Worm (Caenorhabditis elegans) whole organism, L4 larva: Measurements from ENCODE around the gene Y54G2A.52.
A peak's percentile ranks its signal among the peaks of the same experiment; 100 is the strongest.

Source experiments
- D1046.2 ChIP-seq: fragments of 200-800 bp; sonication (Bioruptor generic); IDR thresholded peaks from 2 replicates; pipeline ENCODE4 v1.3.6; 2022; ENCODE audit warnings: missing genetic modification characterization, missing compliant biosample characterization
- F44E2.7 ChIP-seq: fragments of 200-800 bp; sonication (Bioruptor generic); IDR thresholded peaks from 2 replicates; pipeline ENCODE4 v2.1.2; 2022; ENCODE audit warnings: missing genetic modification characterization, missing compliant biosample characterization
- T26A8.4 ChIP-seq: fragments of 200-800 bp; sonication (Bioruptor generic); IDR thresholded peaks from 2 replicates; pipeline ENCODE4 v1.3.6; 2022; ENCODE audit warnings: missing genetic modification characterization, missing compliant biosample characterization
- Y48G9A.11 ChIP-seq: fragments of 200-800 bp; sonication (Bioruptor generic); IDR thresholded peaks from 2 replicates; pipeline ENCODE4 v1.3.6; 2022; ENCODE audit warnings: missing genetic modification reagents, missing genetic modification characterization, missing compliant biosample characterization
- Y5F2A.4 ChIP-seq: fragments of 200-800 bp; sonication (Bioruptor generic); optimal IDR thresholded peaks from 2 replicates; lab custom pipeline; 2018; ENCODE audit warnings: mild to moderate bottlenecking, missing genetic modification characterization, missing compliant biosample characterization
- aha-1 ChIP-seq: fragments of 150-350 bp; peaks from one replicate; lab custom pipeline; 2014; ENCODE audit warnings: missing biosample characterization, missing genetic modification characterization
- aly-2 ChIP-seq: sonication (generic microtip); optimal IDR thresholded peaks from 2 replicates; lab custom pipeline; 2018; ENCODE audit warnings: missing biosample characterization, missing genetic modification characterization
- arid-1 ChIP-seq: fragments of 200-800 bp; sonication (Bioruptor generic); conservative IDR thresholded peaks from 2 replicates; pipeline ENCODE4 v1.3.6; 2022; ENCODE audit warnings: missing genetic modification reagents, missing genetic modification characterization, missing compliant biosample characterization
- cey-2 ChIP-seq: sonication (generic microtip); optimal IDR thresholded peaks from 3 replicates; lab custom pipeline; 2017; ENCODE audit warnings: missing genetic modification characterization, mild to moderate bottlenecking, missing compliant biosample characterization, antibody characterized with exemption, borderline replicate concordance; ENCODE audit not compliant: insufficient read depth
- ctbp-1 ChIP-seq: fragments of 200-800 bp; sonication (Bioruptor generic); IDR thresholded peaks from 2 replicates; pipeline ENCODE4 v1.3.6; 2022; ENCODE audit warnings: missing genetic modification reagents, missing genetic modification characterization, missing compliant biosample characterization
- daf-16 ChIP-seq, 3 experiments: sonication (generic microtip); optimal IDR thresholded peaks; 2 replicates each; lab custom pipeline; 2016 to 2017; ENCODE audit warnings: missing genetic modification characterization in 3 of 3, missing genetic modification reagents in 3 of 3, mild to moderate bottlenecking in 2 of 3, missing compliant biosample characterization in 2 of 3, missing biosample characterization in 1 of 3, moderate library complexity in 1 of 3
- daf-19 ChIP-seq: fragments of 200-800 bp; sonication (Bioruptor generic); conservative IDR thresholded peaks from 2 replicates; pipeline ENCODE4 v1.3.6; 2022; ENCODE audit warnings: missing genetic modification characterization, missing compliant biosample characterization
- dmd-8 ChIP-seq: fragments of 200-800 bp; sonication (Bioruptor generic); IDR thresholded peaks from 2 replicates; pipeline ENCODE4 v1.3.6; 2022; ENCODE audit warnings: missing genetic modification characterization, missing compliant biosample characterization
- dmd-9 ChIP-seq: fragments of 200-800 bp; sonication (Bioruptor generic); IDR thresholded peaks from 2 replicates; pipeline ENCODE4 v1.3.6; 2022; ENCODE audit warnings: missing genetic modification reagents, missing genetic modification characterization, missing compliant biosample characterization
- duxl-1 ChIP-seq: sonication (generic microtip); optimal IDR thresholded peaks from 2 replicates; lab custom pipeline; 2016; ENCODE audit warnings: mild to moderate bottlenecking, missing genetic modification characterization, moderate library complexity, missing compliant biosample characterization; ENCODE audit not compliant: poor library complexity
- egl-27 ChIP-seq: sonication (generic microtip); optimal IDR thresholded peaks from 3 replicates; lab custom pipeline; 2017; ENCODE audit warnings: missing biosample characterization, missing genetic modification reagents, missing genetic modification characterization
- gei-8 ChIP-seq: fragments of 200-800 bp; sonication (Bioruptor generic); optimal IDR thresholded peaks from 2 replicates; lab custom pipeline; 2018; ENCODE audit warnings: mild to moderate bottlenecking, missing genetic modification characterization, missing compliant biosample characterization
- hlh-11 ChIP-seq: fragments of 200-800 bp; sonication (Bioruptor generic); optimal IDR thresholded peaks from 2 replicates; lab custom pipeline; 2018; ENCODE audit warnings: mild to moderate bottlenecking, missing genetic modification characterization, missing compliant biosample characterization
- hlh-30 ChIP-seq: sonication (generic microtip); optimal IDR thresholded peaks from 2 replicates; lab custom pipeline; 2017; ENCODE audit warnings: antibody characterized with exemption, mild to moderate bottlenecking, missing genetic modification characterization, missing compliant biosample characterization; ENCODE audit not compliant: insufficient read depth
- lin-1 ChIP-seq: fragments of 200-800 bp; sonication (Bioruptor generic); IDR thresholded peaks from 2 replicates; pipeline ENCODE4 v1.3.6; 2022; ENCODE audit warnings: missing genetic modification reagents, missing genetic modification characterization, missing compliant biosample characterization
- lin-13 ChIP-seq: fragments of 150-350 bp; optimal IDR thresholded peaks from 2 replicates; lab custom pipeline; 2014; ENCODE audit warnings: missing biosample characterization, missing genetic modification reagents, missing genetic modification characterization
- lin-38 ChIP-seq: fragments of 200-800 bp; sonication (Bioruptor generic); IDR thresholded peaks from 2 replicates; pipeline ENCODE4 v1.3.6; 2022; ENCODE audit warnings: missing genetic modification reagents, missing genetic modification characterization, missing compliant biosample characterization
- lin-39 ChIP-seq: fragments of 150-350 bp; optimal IDR thresholded peaks from 2 replicates; lab custom pipeline; 2014; ENCODE audit warnings: missing biosample characterization, missing genetic modification reagents, missing genetic modification characterization
- lsy-2 ChIP-seq, 2 experiments: fragments of 150-350 bp in 1 of 2; sonication (generic microtip) in 1 of 2; optimal IDR thresholded peaks; 2 replicates each; lab custom pipeline; 2014 to 2017; ENCODE audit warnings: missing biosample characterization in 2 of 2, missing genetic modification characterization in 2 of 2
- madf-5 ChIP-seq, 2 experiments: fragments of 200-800 bp; sonication (Bioruptor generic); IDR thresholded peaks; 2 replicates each; pipeline ENCODE4 v1.3.6; 2022; ENCODE audit warnings: missing compliant biosample characterization in 2 of 2, missing genetic modification characterization in 2 of 2
- madf-9 ChIP-seq: fragments of 200-800 bp; sonication (Bioruptor generic); conservative IDR thresholded peaks from 2 replicates; pipeline ENCODE4 v1.3.6; 2022; ENCODE audit warnings: missing genetic modification reagents, missing genetic modification characterization, missing compliant biosample characterization
- mdl-1 ChIP-seq, 2 experiments: fragments of 150-350 bp in 1 of 2; sonication (generic microtip) in 1 of 2; optimal IDR thresholded peaks; 2 replicates each; lab custom pipeline; 2014 to 2017; ENCODE audit warnings: missing biosample characterization in 2 of 2, missing genetic modification characterization in 2 of 2
- mes-2 ChIP-seq: sonication (generic microtip); optimal IDR thresholded peaks from 2 replicates; lab custom pipeline; 2016; ENCODE audit warnings: missing genotype, mild to moderate bottlenecking, missing genetic modification characterization, missing compliant biosample characterization; ENCODE audit not compliant: poor library complexity, severe bottlenecking
- mxl-3 ChIP-seq: fragments of 200-800 bp; sonication (Bioruptor generic); optimal IDR thresholded peaks from 2 replicates; lab custom pipeline; 2018; ENCODE audit warnings: mild to moderate bottlenecking, missing genetic modification characterization, missing compliant biosample characterization
- nhr-10 ChIP-seq: fragments of 150-350 bp; optimal IDR thresholded peaks from 2 replicates; lab custom pipeline; 2014; ENCODE audit warnings: missing biosample characterization, missing genetic modification characterization
- nhr-111 ChIP-seq: fragments of 200-800 bp; sonication (Bioruptor generic); optimal IDR thresholded peaks from 2 replicates; lab custom pipeline; 2018; ENCODE audit warnings: mild to moderate bottlenecking, missing genetic modification characterization, missing compliant biosample characterization
- nhr-77 ChIP-seq: fragments of 150-350 bp; optimal IDR thresholded peaks from 2 replicates; lab custom pipeline; 2014; ENCODE audit warnings: missing biosample characterization, missing genetic modification characterization
- pha-4 ChIP-seq, 2 experiments: fragments of 150-350 bp in 1 of 2; fragments of 200-800 bp in 1 of 2; sonication (Bioruptor generic) in 1 of 2; IDR thresholded peaks in 1 of 2; optimal IDR thresholded peaks in 1 of 2; 2 replicates each; pipeline versions ENCODE4 v1.3.6 to Lab custom; 2014 to 2022; ENCODE audit warnings: missing genetic modification characterization in 2 of 2, missing genetic modification reagents in 2 of 2, missing biosample characterization in 1 of 2, missing compliant biosample characterization in 1 of 2
- php-3 ChIP-seq: fragments of 200-800 bp; sonication (Bioruptor generic); IDR thresholded peaks from 2 replicates; pipeline ENCODE4 v1.3.6; 2022; ENCODE audit warnings: missing genetic modification reagents, missing genetic modification characterization, missing compliant biosample characterization
- pqm-1 ChIP-seq: sonication (generic microtip); optimal IDR thresholded peaks from 2 replicates; lab custom pipeline; 2017; ENCODE audit warnings: missing biosample characterization, missing genetic modification characterization
- skn-1 ChIP-seq: fragments of 150-350 bp; optimal IDR thresholded peaks from 2 replicates; lab custom pipeline; 2014; ENCODE audit warnings: missing biosample characterization, missing genetic modification characterization
- snpc-1.2 ChIP-seq: fragments of 200-800 bp; sonication (Bioruptor generic); IDR thresholded peaks from 2 replicates; pipeline ENCODE4 v1.3.6; 2022; ENCODE audit warnings: missing genetic modification reagents, missing genetic modification characterization, missing compliant biosample characterization
- spr-1 ChIP-seq: sonication (generic microtip); optimal IDR thresholded peaks from 2 replicates; lab custom pipeline; 2016; ENCODE audit warnings: mild to moderate bottlenecking, missing genetic modification characterization, missing compliant biosample characterization
- tra-1 ChIP-seq: fragments of 200-800 bp; sonication (Bioruptor generic); IDR thresholded peaks from 2 replicates; pipeline ENCODE4 v1.3.6; 2022; ENCODE audit warnings: missing genetic modification reagents, missing genetic modification characterization, missing compliant biosample characterization
- unc-130 ChIP-seq: sonication (generic microtip); optimal IDR thresholded peaks from 2 replicates; lab custom pipeline; 2016; ENCODE audit warnings: missing genetic modification reagents, missing genetic modification characterization, missing compliant biosample characterization
- unc-39 ChIP-seq: sonication (generic microtip); optimal IDR thresholded peaks from 2 replicates; lab custom pipeline; 2017; ENCODE audit warnings: missing biosample characterization, missing genetic modification characterization
- vab-7 ChIP-seq: fragments of 200-800 bp; sonication (Bioruptor generic); IDR thresholded peaks from 2 replicates; pipeline ENCODE4 v1.3.6; 2022; ENCODE audit warnings: missing genetic modification reagents, missing genetic modification characterization, missing compliant biosample characterization
- zip-2 ChIP-seq: fragments of 150-350 bp; optimal IDR thresholded peaks from 2 replicates; lab custom pipeline; 2014; ENCODE audit warnings: missing biosample characterization, missing genetic modification characterization

The Y54G2A.52 gene

DNA sequence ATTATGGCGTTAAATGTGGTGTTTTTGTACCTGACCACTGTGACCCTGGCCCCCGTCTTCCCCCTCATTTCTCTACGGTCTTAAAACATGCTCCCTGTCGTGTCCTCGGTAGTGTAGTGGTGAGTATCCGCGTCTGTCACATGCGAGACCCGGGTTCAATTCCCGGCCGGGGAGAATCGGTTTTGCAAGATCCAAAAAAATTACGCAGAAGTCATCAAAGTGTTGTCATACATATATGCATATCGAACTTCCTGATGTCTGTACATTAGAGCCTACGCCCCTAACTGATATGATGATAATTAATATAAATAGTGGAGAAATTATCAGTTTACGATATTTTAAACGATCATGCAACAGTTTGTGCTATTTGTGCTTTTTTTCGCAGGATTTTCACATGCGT, 7.0 kb upstream of the Y54G2A.52 start, which contains the start of gene Y54G2A.45 (continued):
- TF ChIP-seq nhr-111 (no peak), php-3 (GFP tag; lab: Robert Waterston, UW) (peak; percentile 78), unc-39 (tag; lab: Kevin White, UChicago) (no peak), spr-1 (tag; lab: Kevin White, UChicago) (peak; percentile 72), lin-38 (GFP tag; lab: Robert Waterston, UW) (peak; percentile 80), daf-19 (no peak), D1046.2 (peak; percentile 88), dmd-8 (GFP tag; lab: Robert Waterston, UW) (peak; percentile 77; the same call in 1 of the 2 replicates), lin-39 (tag; lab: Kevin White, UChicago) (no peak), zip-2 (tag; lab: Kevin White, UChicago) (peak; percentile 65), skn-1 (tag; lab: Kevin White, UChicago) (no peak), duxl-1 (tag; lab: Kevin White, UChicago) (peak; percentile 38), gei-8 (GFP tag; lab: Kevin White, UChicago) (peak; percentile 91), snpc-1.2 (GFP tag; lab: Robert Waterston, UW) (peak; percentile 78), egl-27 (tag; lab: Kevin White, UChicago) (no peak)

DNA sequence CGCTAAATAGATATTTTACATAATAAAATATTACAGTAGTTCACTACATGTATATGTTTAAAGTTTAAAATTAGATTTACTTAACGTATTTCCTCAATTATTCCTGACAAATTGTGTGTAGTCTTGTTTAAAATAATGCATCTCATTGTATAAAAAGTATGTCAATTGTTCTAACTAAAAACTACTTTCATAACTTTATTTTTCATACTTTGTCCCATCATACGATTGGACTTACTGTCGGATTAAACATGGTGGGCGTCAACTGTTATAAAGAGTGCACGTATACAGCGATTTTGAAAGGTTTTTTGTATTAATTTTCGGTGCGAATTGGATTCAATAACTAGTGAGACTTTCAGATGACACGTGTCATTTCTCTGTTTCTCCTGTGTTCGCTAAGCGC, 5.2 kb upstream of the Y54G2A.52 start, which contains the start of gene Y54G2A.32:
Gene Y54G2A.32 (plus strand): TSS at position 301 of the 400 bp plus-strand sequence.
- TF ChIP-seq lin-1 (GFP tag; lab: Robert Waterston, UW) (no peak), nhr-10 (tag; lab: Kevin White, UChicago) (no peak), lin-39 (tag; lab: Kevin White, UChicago) (no peak), aha-1 (peak; percentile 61)

DNA sequence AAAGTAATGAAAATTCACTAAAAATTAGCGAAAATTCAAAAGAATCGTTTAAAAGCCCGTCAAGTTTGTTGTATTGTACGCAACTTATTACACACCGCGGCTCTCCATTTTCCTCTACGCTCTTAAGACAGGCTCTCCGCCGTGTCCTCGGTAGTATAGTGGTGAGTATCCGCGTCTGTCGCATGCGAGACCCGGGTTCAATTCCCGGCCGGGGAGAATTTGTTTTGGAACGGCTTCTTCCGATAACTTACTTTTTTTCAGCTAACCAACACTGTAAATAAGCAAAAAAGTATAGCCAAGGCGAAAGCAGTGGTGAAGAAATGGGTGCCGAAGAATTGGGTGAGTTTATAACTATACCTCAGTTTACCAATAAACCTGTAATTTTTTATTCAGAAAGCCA, 3.7 kb upstream of the Y54G2A.52 start:
- TF ChIP-seq Y5F2A.4 (peak; percentile 48), madf-9 (peak; percentile 68; the same call in 1 of the 2 replicates), mes-2 (tag; lab: Kevin White, UChicago) (peak; percentile 54), spr-1 (tag; lab: Kevin White, UChicago) (peak; percentile 28), F44E2.7 (0 out of 2 replicates have a peak, but pooled peaks have one; percentile 23), dmd-9 (GFP tag; lab: Robert Waterston, UW) (peak; percentile 61; the same call in 1 of the 2 replicates), Y48G9A.11 (GFP tag; lab: Robert Waterston, UW) (peak; percentile 75), nhr-77 (tag; lab: Kevin White, UChicago) (no peak), tra-1 (GFP tag; lab: Robert Waterston, UW) (0 out of 2 replicates have a peak, but pooled peaks have one; percentile 33), pha-4 (GFP tag; IDR thresholded peaks at IDR 0.05; lab: Robert Waterston, UW) (peak; percentile 74), pha-4 (tag; optimal IDR thresholded peaks at IDR 0.05; lab: Kevin White, UChicago) (no peak), hlh-30 (tag; lab: Kevin White, UChicago) (peak; percentile 42), php-3 (GFP tag; lab: Robert Waterston, UW) (0 out of 2 replicates have a peak, but pooled peaks have one; percentile 7), mxl-3 (GFP tag; lab: Kevin White, UChicago) (no peak), daf-16 (GFP tag; optimal IDR thresholded peaks at IDR 0.05; lab: Kevin White, UChicago) (peak in 1 of 2 experiments; percentile 69), daf-16 (tag; optimal IDR thresholded peaks at IDR 0.05; lab: Kevin White, UChicago) (peak; percentile 27), snpc-1.2 (GFP tag; lab: Robert Waterston, UW) (peak; percentile 52; the same call in 1 of the 2 replicates), vab-7 (GFP tag; lab: Robert Waterston, UW) (peak; percentile 86), pqm-1 (tag; lab: Kevin White, UChicago) (no peak), cey-2 (tag; lab: Kevin White, UChicago) (no peak), D1046.2 (peak; percentile 79; the same call in 1 of the 2 replicates), T26A8.4 (GFP tag; lab: Robert Waterston, UW) (peak; percentile 41), lin-13 (peak; percentile 3), aly-2 (tag; lab: Kevin White, UChicago) (peak; percentile 12), unc-130 (no peak), dmd-8 (GFP tag; lab: Robert Waterston, UW) (peak; percentile 67; the same call in 1 of the 2 replicates), lsy-2 (tag; optimal IDR thresholded peaks at IDR 0.05; lab: Kevin White, UChicago) (peak in 1 of 2 experiments; percentile 2), mdl-1 (tag; optimal IDR thresholded peaks at IDR 0.05; lab: Kevin White, UChicago) (no peak), madf-5 (GFP tag; IDR thresholded peaks at IDR 0.05; lab: Robert Waterston, UW) (0 out of 4 replicates have a peak, but pooled peaks of 1 of the 2 experiments have one; percentile 51), arid-1 (GFP tag; lab: Robert Waterston, UW) (peak; percentile 48; the same call in 1 of the 2 replicates), hlh-11 (tag; lab: Kevin White, UChicago) (peak; percentile 5), ctbp-1 (peak; percentile 52; the same call in 1 of the 2 replicates)
